Fruit fly (Drosophila melanogaster): ENCODE data around the gene CG43219.

DNA sequence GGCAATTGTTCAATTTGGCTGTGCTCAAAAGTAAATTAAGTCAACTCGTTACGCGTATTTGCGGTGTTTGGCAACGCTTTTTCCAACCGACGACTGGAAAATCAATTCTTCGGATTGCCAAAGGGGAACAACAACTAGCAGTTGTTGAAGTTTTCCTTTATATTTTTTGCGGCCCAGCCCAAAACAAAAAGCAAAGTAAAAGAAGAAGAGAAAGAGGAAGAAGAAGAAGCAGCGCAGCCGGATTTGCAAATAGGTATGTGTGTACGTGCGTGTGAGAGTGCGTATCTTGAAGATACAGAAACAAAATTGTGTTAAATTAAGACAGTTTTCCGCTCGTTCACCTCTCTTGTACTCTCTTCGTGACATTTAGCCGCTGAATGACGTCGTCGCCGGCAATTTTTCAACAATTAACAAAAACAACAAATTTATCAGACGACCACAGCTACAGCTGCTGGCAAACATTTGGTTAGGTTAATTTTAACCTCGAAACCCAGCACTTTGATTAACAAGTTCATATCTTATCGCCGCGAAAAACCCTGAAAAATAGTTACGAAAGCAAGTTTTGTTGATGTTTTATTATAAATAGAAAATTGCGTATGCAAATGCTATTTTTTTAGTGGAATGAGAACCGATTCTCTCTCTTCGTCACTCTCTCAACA is 43.8 kb upstream of the CG43219 start:
- TF ChIP-seq lab (GFP tag; optimal IDR thresholded peaks at IDR 0.05) (no peak), HmgD (GFP tag; optimal IDR thresholded peaks at IDR 0.05) (no peak), CG12659 (GFP tag; optimal IDR thresholded peaks at IDR 0.05) (no peak), CG15479 (GFP tag; optimal IDR thresholded peaks at IDR 0.05) (no peak), Hr3 (GFP tag; optimal IDR thresholded peaks at IDR 0.05) (no peak), Optix (GFP tag; IDR thresholded peaks at IDR 0.05) (no peak)

All from whole organism, embryonic.